Fruit fly (Drosophila melanogaster) whole organism, embryonic: ENCODE data around the gene drongo.

Experiments
- B-H2 ChIP-seq: fragments of 200-800 bp; sonication (Bioruptor generic); optimal IDR thresholded peaks from 2 replicates; lab custom pipeline; 2018; ENCODE audit warnings: missing biosample characterization, mild to moderate bottlenecking, missing genetic modification characterization
- CG10147 ChIP-seq: fragments of 200-800 bp; sonication (Bioruptor generic); optimal IDR thresholded peaks from 2 replicates; lab custom pipeline; 2019; ENCODE audit warnings: missing biosample characterization, mild to moderate bottlenecking, missing genetic modification characterization, moderate library complexity
- CG11504 ChIP-seq: fragments of 200-800 bp; sonication (Bioruptor generic); optimal IDR thresholded peaks from 3 replicates; lab custom pipeline; 2019; ENCODE audit warnings: missing biosample characterization, mild to moderate bottlenecking, missing genetic modification characterization, moderate library complexity
- CG11723 ChIP-seq: fragments of 200-800 bp; sonication (Bioruptor generic); optimal IDR thresholded peaks from 2 replicates; lab custom pipeline; 2017; ENCODE audit warnings: missing biosample characterization, mild to moderate bottlenecking, missing genetic modification characterization
- CG12236 ChIP-seq: fragments of 200-800 bp; sonication (Bioruptor generic); optimal IDR thresholded peaks from 2 replicates; lab custom pipeline; 2016; ENCODE audit warnings: missing biosample characterization, missing genetic modification characterization
- CG12744 ChIP-seq: fragments of 200-800 bp; sonication (Bioruptor generic); optimal IDR thresholded peaks from 2 replicates; lab custom pipeline; 2016; ENCODE audit warnings: missing biosample characterization, missing genetic modification characterization
- CG14860 ChIP-seq: fragments of 200-800 bp; sonication (Bioruptor generic); IDR thresholded peaks from 3 replicates; pipeline ENCODE4 v1.3.6; 2022; ENCODE audit warnings: missing biosample characterization, missing genetic modification characterization; ENCODE audit not compliant: partially characterized antibody
- CG17186 ChIP-seq: fragments of 200-800 bp; sonication (Bioruptor generic); optimal IDR thresholded peaks from 3 replicates; lab custom pipeline; 2017; ENCODE audit warnings: missing biosample characterization, missing genetic modification reagents, missing genetic modification characterization
- CG17612 ChIP-seq: fragments of 200-800 bp; sonication (Bioruptor generic); IDR thresholded peaks from 2 replicates; pipeline ENCODE4 v1.3.6; 2022; ENCODE audit warnings: missing biosample characterization, missing genetic modification characterization
- CG2120 ChIP-seq: fragments of 200-800 bp; sonication (Bioruptor generic); optimal IDR thresholded peaks from 3 replicates; lab custom pipeline; 2016; ENCODE audit warnings: missing biosample characterization, missing genetic modification characterization
- CG3281 ChIP-seq: fragments of 200-800 bp; sonication (Bioruptor generic); optimal IDR thresholded peaks from 3 replicates; lab custom pipeline; 2017; ENCODE audit warnings: missing biosample characterization, mild to moderate bottlenecking, missing genetic modification characterization
- CG4730 ChIP-seq: fragments of 200-800 bp; sonication (Bioruptor generic); IDR thresholded peaks from 2 replicates; pipeline ENCODE4 v1.3.6; 2022; ENCODE audit warnings: missing biosample characterization, missing genetic modification characterization
- CG6683 ChIP-seq: fragments of 200-800 bp; sonication (Bioruptor generic); optimal IDR thresholded peaks from 2 replicates; lab custom pipeline; 2017; ENCODE audit warnings: missing biosample characterization, mild to moderate bottlenecking, missing genetic modification characterization, missing genetic modification reagents
- CG7271 ChIP-seq: fragments of 200-800 bp; sonication (Bioruptor generic); optimal IDR thresholded peaks from 2 replicates; lab custom pipeline; 2018; ENCODE audit warnings: missing biosample characterization, mild to moderate bottlenecking, missing genetic modification characterization, moderate library complexity
- CG9215 ChIP-seq: fragments of 200-800 bp; sonication (Bioruptor generic); IDR thresholded peaks from 2 replicates; pipeline ENCODE4 v1.3.6; 2022; ENCODE audit warnings: missing biosample characterization, missing genetic modification characterization
- Dbx ChIP-seq: fragments of 200-800 bp; sonication (Bioruptor generic); IDR thresholded peaks from 3 replicates; pipeline ENCODE4 v1.3.6; 2022; ENCODE audit warnings: missing biosample characterization, missing genetic modification characterization
- Drgx ChIP-seq: fragments of 200-800 bp; sonication (Bioruptor generic); IDR thresholded peaks from 2 replicates; pipeline ENCODE4 v1.3.6; 2022; ENCODE audit warnings: missing biosample characterization, missing genetic modification characterization
- Gsc ChIP-seq: fragments of 200-800 bp; sonication (Bioruptor generic); IDR thresholded peaks from 2 replicates; pipeline ENCODE4 v1.3.6; 2022; ENCODE audit warnings: missing biosample characterization, missing genetic modification characterization
- Hmr ChIP-seq: fragments of 200-800 bp; sonication (Bioruptor generic); optimal IDR thresholded peaks from 3 replicates; lab custom pipeline; 2017; ENCODE audit warnings: mild to moderate bottlenecking, missing biosample characterization, missing genetic modification reagents, missing genetic modification characterization
- Lhr ChIP-seq: fragments of 200-800 bp; sonication (Bioruptor generic); optimal IDR thresholded peaks from 3 replicates; lab custom pipeline; 2017; ENCODE audit warnings: mild to moderate bottlenecking, missing biosample characterization, missing genetic modification reagents, missing genetic modification characterization
- Lpt ChIP-seq: fragments of >200 bp; optimal IDR thresholded peaks from 2 replicates; lab custom pipeline; 2018; ENCODE audit warnings: missing biosample characterization, missing genetic modification characterization
- Myb ChIP-seq: fragments of 200-800 bp; sonication (Bioruptor generic); optimal IDR thresholded peaks from 2 replicates; lab custom pipeline; 2016; ENCODE audit warnings: missing biosample characterization, missing genetic modification characterization
- NC2α ChIP-seq: fragments of 200-800 bp; sonication (Bioruptor generic); optimal IDR thresholded peaks from 2 replicates; lab custom pipeline; 2016; ENCODE audit warnings: missing biosample characterization, missing genetic modification characterization
- Optix ChIP-seq: fragments of 200-800 bp; sonication (Bioruptor generic); IDR thresholded peaks from 3 replicates; pipeline ENCODE4 v1.3.6; 2022; ENCODE audit warnings: missing biosample characterization, missing genetic modification characterization
- aop ChIP-seq: fragments of 200-800 bp; sonication (Bioruptor generic); IDR thresholded peaks from 2 replicates; pipeline ENCODE4 v1.3.6; 2022; ENCODE audit warnings: missing biosample characterization, missing genetic modification characterization
- ase ChIP-seq: fragments of 200-800 bp; sonication (Bioruptor generic); IDR thresholded peaks from 3 replicates; pipeline ENCODE4 v1.3.6; 2022; ENCODE audit warnings: missing biosample characterization, missing genetic modification characterization
- bowl ChIP-seq: fragments of 200-800 bp; sonication (Bioruptor generic); IDR thresholded peaks from 2 replicates; pipeline ENCODE4 v1.3.6; 2022; ENCODE audit warnings: missing biosample characterization, missing genetic modification characterization
- bsh ChIP-seq, 2 experiments: fragments of 200-800 bp; sonication (Bioruptor generic); optimal IDR thresholded peaks; 2 replicates each; lab custom pipeline; 2017 to 2018; ENCODE audit warnings: mild to moderate bottlenecking in 2 of 2, missing biosample characterization in 2 of 2, missing genetic modification characterization in 2 of 2, moderate library complexity in 1 of 2
- caup ChIP-seq: fragments of 200-800 bp; sonication (Bioruptor generic); optimal IDR thresholded peaks from 3 replicates; lab custom pipeline; 2017; ENCODE audit warnings: missing biosample characterization, mild to moderate bottlenecking, missing genetic modification characterization, moderate library complexity; ENCODE audit not compliant: severe bottlenecking
- croc ChIP-seq: fragments of 200-800 bp; sonication (Bioruptor generic); conservative IDR thresholded peaks from 3 replicates; pipeline ENCODE4 v1.3.6; 2022; ENCODE audit warnings: missing biosample characterization, missing genetic modification characterization
- danr ChIP-seq: fragments of 200-800 bp; sonication (Bioruptor generic); IDR thresholded peaks from 2 replicates; pipeline ENCODE4 v1.3.6; 2022; ENCODE audit warnings: missing biosample characterization, missing genetic modification characterization
- dm ChIP-seq: fragments of 200-800 bp; sonication (Bioruptor generic); optimal IDR thresholded peaks from 3 replicates; lab custom pipeline; 2016; ENCODE audit warnings: missing biosample characterization, missing genetic modification characterization
- dmrt11E ChIP-seq: fragments of 200-800 bp; sonication (Bioruptor generic); optimal IDR thresholded peaks from 3 replicates; lab custom pipeline; 2018; ENCODE audit warnings: missing biosample characterization, mild to moderate bottlenecking, missing genetic modification characterization, moderate library complexity
- eyg ChIP-seq: fragments of 200-800 bp; sonication (Bioruptor generic); optimal IDR thresholded peaks from 3 replicates; lab custom pipeline; 2016; ENCODE audit warnings: missing biosample characterization, missing genetic modification characterization
- gfzf ChIP-seq: fragments of 200-800 bp; sonication (Bioruptor generic); optimal IDR thresholded peaks from 2 replicates; lab custom pipeline; 2016; ENCODE audit warnings: missing biosample characterization, mild to moderate bottlenecking, missing genetic modification characterization, moderate library complexity
- ind ChIP-seq: fragments of 200-800 bp; sonication (Bioruptor generic); optimal IDR thresholded peaks from 3 replicates; lab custom pipeline; 2016; ENCODE audit warnings: missing biosample characterization, missing genetic modification characterization
- jing ChIP-seq: fragments of 200-800 bp; sonication (Bioruptor generic); optimal IDR thresholded peaks from 2 replicates; lab custom pipeline; 2018; ENCODE audit warnings: missing biosample characterization, mild to moderate bottlenecking, missing genetic modification characterization
- mld ChIP-seq: fragments of 200-800 bp; sonication (Bioruptor generic); IDR thresholded peaks from 3 replicates; pipeline ENCODE4 v1.3.6; 2022; ENCODE audit warnings: missing biosample characterization, missing genetic modification characterization; ENCODE audit not compliant: partially characterized antibody
- nau ChIP-seq: fragments of 200-800 bp; sonication (Bioruptor generic); optimal IDR thresholded peaks from 3 replicates; lab custom pipeline; 2017; ENCODE audit warnings: missing biosample characterization, mild to moderate bottlenecking, missing genetic modification characterization, missing genetic modification reagents
- nmo ChIP-seq: fragments of 200-800 bp; sonication (Bioruptor generic); optimal IDR thresholded peaks from 2 replicates; lab custom pipeline; 2018; ENCODE audit warnings: missing biosample characterization, mild to moderate bottlenecking, missing genetic modification characterization, moderate library complexity
- prd ChIP-seq, 3 experiments: fragments of >200 bp in 2 of 3; fragments of 200-800 bp in 1 of 3; sonication (Bioruptor generic) in 1 of 3; optimal IDR thresholded peaks in 2 of 3; IDR thresholded peaks in 1 of 3; 2 replicates in 2 of 3; 3 replicates in 1 of 3; pipeline versions ENCODE4 v1.3.6 to Lab custom; 2017 to 2022; ENCODE audit warnings: missing biosample characterization in 1 of 3, missing genetic modification characterization in 1 of 3
- tap ChIP-seq: fragments of 200-800 bp; optimal IDR thresholded peaks from 3 replicates; lab custom pipeline; 2019; ENCODE audit warnings: missing biosample characterization, mild to moderate bottlenecking, missing genetic modification characterization, moderate library complexity
- tio ChIP-seq: fragments of 200-800 bp; sonication (Bioruptor generic); optimal IDR thresholded peaks from 2 replicates; lab custom pipeline; 2017; ENCODE audit warnings: missing biosample characterization, missing genetic modification characterization, inconsistent platforms
- tll ChIP-seq, 2 experiments: fragments of 200-800 bp in 1 of 2; fragments of >200 bp in 1 of 2; sonication (Bioruptor generic) in 1 of 2; optimal IDR thresholded peaks; 2 replicates each; lab custom pipeline; 2017 to 2019; ENCODE audit warnings: missing biosample characterization in 2 of 2, missing genetic modification characterization in 2 of 2, mild to moderate bottlenecking in 1 of 2, moderate library complexity in 1 of 2
- tna ChIP-seq: fragments of 200-800 bp; sonication (Bioruptor generic); IDR thresholded peaks from 2 replicates; pipeline ENCODE4 v1.3.6; 2022; ENCODE audit warnings: missing biosample characterization, missing genetic modification characterization; ENCODE audit not compliant: partially characterized antibody
- unc-4 ChIP-seq: fragments of 200-800 bp; sonication (Bioruptor generic); IDR thresholded peaks from 2 replicates; pipeline ENCODE4 v1.3.6; 2022; ENCODE audit warnings: missing biosample characterization, missing genetic modification characterization; ENCODE audit not compliant: partially characterized antibody
- vnd ChIP-seq: fragments of 200-800 bp; sonication (Bioruptor generic); IDR thresholded peaks from 3 replicates; pipeline ENCODE4 v1.3.6; 2022; ENCODE audit warnings: missing biosample characterization, missing genetic modification characterization; ENCODE audit not compliant: partially characterized antibody
- zfh1 ChIP-seq: fragments of 200-800 bp; sonication (Bioruptor generic); IDR thresholded peaks from 3 replicates; pipeline ENCODE4 v1.3.6; 2022; ENCODE audit warnings: missing biosample characterization, missing genetic modification characterization

Gene drongo

DNA sequence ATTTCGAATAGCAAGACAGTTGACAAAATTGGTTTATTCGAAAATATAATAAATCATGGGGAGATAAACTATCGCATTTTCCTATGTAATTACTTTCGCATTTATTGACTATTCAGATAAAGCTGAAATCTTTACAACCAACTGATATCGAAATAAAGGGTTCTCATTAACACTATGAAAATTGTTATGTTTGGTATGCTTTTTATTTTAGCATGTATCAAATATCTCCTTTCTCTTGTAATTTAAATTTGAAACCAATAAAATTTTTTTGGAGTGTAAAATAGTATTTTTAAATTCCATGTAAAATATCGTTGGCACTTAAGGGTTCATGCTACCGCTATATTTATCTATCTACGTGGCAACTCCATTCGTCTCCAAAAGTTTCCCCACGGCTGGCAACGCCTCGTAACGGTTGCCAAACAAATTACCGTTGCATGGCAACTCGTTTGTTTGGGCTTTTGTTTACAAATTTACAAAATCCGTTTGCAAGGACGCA lies 4.2 kb upstream of the drongo start, which contains the start of gene CG13949 (continued):
- TF ChIP-seq CG10147 (GFP tag; lab: Kevin White, UChicago) (peak; percentile 44), CG4730 (GFP tag; lab: Robert Waterston, UW) (peak; percentile 30; the same call in 1 of the 2 replicates), CG12236 (GFP tag; lab: Kevin White, UChicago) (no peak), CG9215 (GFP tag; lab: Robert Waterston, UW) (peak; percentile 39), Lpt (no peak), prd (optimal IDR thresholded peaks at IDR 0.05; lab: Kevin White, UChicago) (no peak), prd (GFP tag; IDR thresholded peaks at IDR 0.05; lab: Robert Waterston, UW) (peak; percentile 80), bowl (GFP tag; lab: Robert Waterston, UW) (no peak), zfh1 (peak; percentile 77; the same call in 2 of the 3 replicates), dm (GFP tag; lab: Kevin White, UChicago) (peak; percentile 25), gfzf (GFP tag; lab: Kevin White, UChicago) (peak; percentile 32), CG7271 (tag; lab: Kevin White, UChicago) (no peak), CG6683 (GFP tag; lab: Kevin White, UChicago) (no peak), CG11504 (peak; percentile 83), ase (GFP tag; lab: Robert Waterston, UW) (peak; percentile 71; the same call in 2 of the 3 replicates), CG14860 (no peak), mld (GFP tag; lab: Robert Waterston, UW) (no peak), Myb (GFP tag; lab: Kevin White, UChicago) (peak; percentile 100), unc-4 (GFP tag; lab: Robert Waterston, UW) (peak; percentile 44; the same call in 1 of the 2 replicates), eyg (GFP tag; lab: Kevin White, UChicago) (no peak), dmrt11E (tag; lab: Kevin White, UChicago) (peak; percentile 21), CG12744 (no peak), Optix (GFP tag; lab: Robert Waterston, UW) (no peak), nmo (GFP tag; lab: Kevin White, UChicago) (peak; percentile 59), croc (no peak; the same call in 2 of the 3 replicates), CG3281 (GFP tag; lab: Kevin White, UChicago) (peak; percentile 46), tio (no peak), aop (no peak), Gsc (no peak), vnd (GFP tag; lab: Robert Waterston, UW) (no peak), CG17186 (GFP tag; lab: Kevin White, UChicago) (no peak), caup (GFP tag; lab: Kevin White, UChicago) (peak; percentile 53), tll (GFP tag; optimal IDR thresholded peaks at IDR 0.05; lab: Kevin White, UChicago) (no peak), Drgx (peak; percentile 45; the same call in 1 of the 2 replicates), CG17612 (GFP tag; lab: Robert Waterston, UW) (no peak), danr (GFP tag; lab: Robert Waterston, UW) (no peak), ind (GFP tag; lab: Kevin White, UChicago) (peak; percentile 50), Hmr (GFP tag; lab: Kevin White, UChicago) (peak; percentile 94), Dbx (GFP tag; lab: Robert Waterston, UW) (peak; percentile 82), nau (GFP tag; lab: Kevin White, UChicago) (no peak), B-H2 (GFP tag; lab: Kevin White, UChicago) (peak; percentile 25), bsh (GFP tag; optimal IDR thresholded peaks at IDR 0.05; lab: Kevin White, UChicago) (peak in 1 of 2 experiments; percentile 58), CG2120 (GFP tag; lab: Kevin White, UChicago) (peak; percentile 81), NC2α (GFP tag; lab: Kevin White, UChicago) (no peak), CG11723 (GFP tag; lab: Kevin White, UChicago) (no peak), tna (GFP tag; lab: Robert Waterston, UW) (peak; percentile 44; the same call in 1 of the 2 replicates), Lhr (peak; percentile 98), jing (GFP tag; lab: Kevin White, UChicago) (no peak), tap (tag; lab: Kevin White, UChicago) (peak; percentile 28)
